Worm (Caenorhabditis elegans): Measurements from ENCODE around the gene usp-14.

usp-14 gene

ce11 chrII:14515017-14515416 is 26.5 kb upstream of the usp-14 start, which contains the start of gene K10H10.9:
Gene K10H10.9, minus strand, starts transcription at chrII:14515117.
- no peak for TF ChIP-seq flt-1 (GFP tag; IDR thresholded peaks at IDR 0.05)
- no peak for TF ChIP-seq ztf-29 (GFP tag; IDR thresholded peaks at IDR 0.05)
- TF ChIP-seq cog-1 (tag; optimal IDR thresholded peaks at IDR 0.05) = no peak
- no peak for TF ChIP-seq T22C8.4 (GFP tag; IDR thresholded peaks at IDR 0.05)
- TF ChIP-seq ref-1 (GFP tag; conservative IDR thresholded peaks at IDR 0.05) = no peak
- no peak for TF ChIP-seq klf-2 (GFP tag; conservative IDR thresholded peaks at IDR 0.05)

ce11 chrII:14511189-14511588 is 22.7 kb upstream of the usp-14 start, which contains the start of gene K10H10.13:
Gene K10H10.13, minus strand, starts transcription at chrII:14511289.
- no peak for TF ChIP-seq med-1 (GFP tag; optimal IDR thresholded peaks at IDR 0.05; ENCODE audit: insufficient read depth)
- no peak for TF ChIP-seq ref-1 (GFP tag; conservative IDR thresholded peaks at IDR 0.05)
- no peak for TF ChIP-seq cog-1 (tag; optimal IDR thresholded peaks at IDR 0.05)
- no peak for TF ChIP-seq ztf-29 (GFP tag; IDR thresholded peaks at IDR 0.05)

DNA sequence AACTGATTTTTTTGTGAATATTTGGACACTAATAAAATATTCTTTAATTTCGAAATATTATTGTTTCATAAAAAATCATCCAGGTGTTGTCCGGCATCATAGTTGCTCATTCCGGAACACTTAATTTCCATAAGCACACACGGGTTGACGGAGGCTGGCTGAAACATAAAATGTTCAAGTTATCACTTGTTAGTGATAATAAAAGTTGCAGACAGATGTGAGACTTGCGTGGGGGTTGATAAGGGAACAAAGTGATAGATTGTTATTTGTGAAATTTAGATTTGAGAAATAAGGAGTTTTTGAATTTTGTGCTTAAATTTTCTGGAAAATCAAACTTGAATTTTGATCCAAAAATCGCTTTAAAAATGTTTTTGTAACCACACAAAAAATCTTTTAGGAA is 21.7 kb upstream of the usp-14 start:
- no peak for TF ChIP-seq cog-1 (tag; optimal IDR thresholded peaks at IDR 0.05)
- TF ChIP-seq ztf-23 (GFP tag; IDR thresholded peaks at IDR 0.05) = no peak
- TF ChIP-seq T22C8.4 (GFP tag; IDR thresholded peaks at IDR 0.05) = no peak
- TF ChIP-seq ref-1 (GFP tag; conservative IDR thresholded peaks at IDR 0.05) = no peak
- no peak for TF ChIP-seq ztf-29 (GFP tag; IDR thresholded peaks at IDR 0.05)
- TF ChIP-seq klf-2 (GFP tag; conservative IDR thresholded peaks at IDR 0.05) = no peak
- no peak for TF ChIP-seq flt-1 (GFP tag; IDR thresholded peaks at IDR 0.05)
- no peak for TF ChIP-seq med-1 (GFP tag; optimal IDR thresholded peaks at IDR 0.05; ENCODE audit: insufficient read depth)
- TF ChIP-seq tab-1 (GFP tag; IDR thresholded peaks at IDR 0.05) = no peak

DNA sequence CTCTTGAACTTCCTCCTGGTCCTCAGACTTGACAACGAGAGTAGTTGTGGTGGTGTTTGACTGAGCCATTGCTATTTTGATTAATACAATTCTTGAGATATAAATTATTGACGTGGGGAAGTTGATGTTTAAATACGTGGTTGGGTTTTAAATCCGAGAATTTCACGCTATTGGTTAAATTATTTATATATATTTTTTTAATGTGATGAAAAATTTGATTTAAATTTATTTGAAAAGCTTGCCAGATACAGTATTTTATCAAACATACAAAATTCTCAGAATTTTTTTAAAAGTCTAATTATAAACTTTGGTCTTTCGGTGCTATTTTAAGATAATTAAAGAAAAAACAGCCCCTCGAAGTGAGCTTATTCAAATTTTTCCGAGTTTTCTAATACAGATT is 19.1 kb upstream of the usp-14 start, which contains the start of the genes K10H10.7 and K10H10.10:
K10H10.7 (minus strand) TSS at position 101 of the 400 bp plus-strand sequence.
K10H10.10 (plus strand) TSS at position 204 of the 400 bp plus-strand sequence.
- TF ChIP-seq T22C8.4 (GFP tag; IDR thresholded peaks at IDR 0.05) (no peak), cog-1 (tag; optimal IDR thresholded peaks at IDR 0.05) (no peak), klf-2 (GFP tag; conservative IDR thresholded peaks at IDR 0.05) (no peak), flt-1 (GFP tag; IDR thresholded peaks at IDR 0.05) (no peak), ztf-29 (GFP tag; IDR thresholded peaks at IDR 0.05) (no peak), ref-1 (GFP tag; conservative IDR thresholded peaks at IDR 0.05) (no peak), med-1 (GFP tag; optimal IDR thresholded peaks at IDR 0.05; ENCODE audit: insufficient read depth) (no peak), tab-1 (GFP tag; IDR thresholded peaks at IDR 0.05) (no peak), ztf-23 (GFP tag; IDR thresholded peaks at IDR 0.05) (no peak)

ce11 chrII:14506245-14506644 is 17.8 kb upstream of the usp-14 start, which contains the start of gene K10H10.12:
Gene K10H10.12, minus strand, starts transcription at chrII:14506345.
- TF ChIP-seq klf-2 (GFP tag; conservative IDR thresholded peaks at IDR 0.05) (no peak), med-1 (GFP tag; optimal IDR thresholded peaks at IDR 0.05; ENCODE audit: insufficient read depth) (no peak), tab-1 (GFP tag; IDR thresholded peaks at IDR 0.05) (no peak), ztf-29 (GFP tag; IDR thresholded peaks at IDR 0.05) (no peak), ztf-23 (GFP tag; IDR thresholded peaks at IDR 0.05) (no peak), cog-1 (tag; optimal IDR thresholded peaks at IDR 0.05) (no peak), flt-1 (GFP tag; IDR thresholded peaks at IDR 0.05) (no peak), ref-1 (GFP tag; conservative IDR thresholded peaks at IDR 0.05) (no peak), T22C8.4 (GFP tag; IDR thresholded peaks at IDR 0.05) (no peak)

DNA sequence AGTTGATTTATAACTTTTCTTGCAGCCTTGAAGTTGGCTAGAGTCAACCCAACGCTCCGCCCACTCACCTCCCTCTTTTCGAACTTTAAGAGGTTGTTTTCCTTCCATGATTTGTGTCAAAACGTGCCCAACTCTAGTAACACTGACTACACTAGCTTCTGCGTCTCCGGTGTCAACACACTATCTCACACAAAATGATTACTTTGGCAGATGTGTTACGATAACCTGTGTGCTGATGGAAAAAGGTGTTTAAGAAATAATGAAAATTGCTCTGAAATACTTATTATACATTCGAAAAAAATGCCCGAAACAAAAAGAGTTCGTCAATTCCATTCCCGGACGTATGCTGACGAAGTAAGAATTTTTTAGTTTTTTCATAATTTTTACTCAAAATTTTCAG is 14.5 kb upstream of the usp-14 start, which contains the start of gene K10H10.6:
K10H10.6 (plus strand) TSS at position 301 of the 400 bp plus-strand sequence.
- no peak for TF ChIP-seq ztf-29 (GFP tag; IDR thresholded peaks at IDR 0.05)
- TF ChIP-seq med-1 (GFP tag; optimal IDR thresholded peaks at IDR 0.05; ENCODE audit: insufficient read depth) = no peak
- TF ChIP-seq flt-1 (GFP tag; IDR thresholded peaks at IDR 0.05) = no peak
- no peak for TF ChIP-seq ztf-23 (GFP tag; IDR thresholded peaks at IDR 0.05)
- TF ChIP-seq tab-1 (GFP tag; IDR thresholded peaks at IDR 0.05) = no peak
- no peak for TF ChIP-seq klf-2 (GFP tag; conservative IDR thresholded peaks at IDR 0.05)
- no peak for TF ChIP-seq cog-1 (tag; optimal IDR thresholded peaks at IDR 0.05)
- no peak for TF ChIP-seq T22C8.4 (GFP tag; IDR thresholded peaks at IDR 0.05)
- TF ChIP-seq ref-1 (GFP tag; conservative IDR thresholded peaks at IDR 0.05) = no peak

- TF ChIP-seq tab-1 (GFP tag; IDR thresholded peaks at IDR 0.05) = no peak
- TF ChIP-seq flt-1 (GFP tag; IDR thresholded peaks at IDR 0.05) = no peak
- TF ChIP-seq med-1 (GFP tag; optimal IDR thresholded peaks at IDR 0.05; ENCODE audit: insufficient read depth) = no peak
- TF ChIP-seq ref-1 (GFP tag; conservative IDR thresholded peaks at IDR 0.05) = no peak
- no peak for TF ChIP-seq T22C8.4 (GFP tag; IDR thresholded peaks at IDR 0.05)
Observed at ce11 chrII:14501447-14501846, 13.0 kb upstream of the usp-14 start, which contains the start of gene K10H10.5. Gene K10H10.5, plus strand, starts transcription at chrII:14501747.

- TF ChIP-seq tab-1 (GFP tag; IDR thresholded peaks at IDR 0.05) (no peak), med-1 (GFP tag; optimal IDR thresholded peaks at IDR 0.05; ENCODE audit: insufficient read depth) (no peak), ref-1 (GFP tag; conservative IDR thresholded peaks at IDR 0.05) (no peak), ztf-29 (GFP tag; IDR thresholded peaks at IDR 0.05) (no peak), klf-2 (GFP tag; conservative IDR thresholded peaks at IDR 0.05) (no peak), ztf-23 (GFP tag; IDR thresholded peaks at IDR 0.05) (no peak), flt-1 (GFP tag; IDR thresholded peaks at IDR 0.05) (no peak), cog-1 (tag; optimal IDR thresholded peaks at IDR 0.05) (no peak), T22C8.4 (GFP tag; IDR thresholded peaks at IDR 0.05) (no peak)
Observed at ce11 chrII:14500122-14500521, 11.6 kb upstream of the usp-14 start, which contains the start of gene K10H10.4. Gene K10H10.4, plus strand, starts transcription at chrII:14500422.

ce11 chrII:14497848-14498247 is 9.4 kb upstream of the usp-14 start, which contains the start of gene dhs-8:
Gene dhs-8, plus strand, starts transcription at chrII:14498026.
- no peak for TF ChIP-seq ztf-29 (GFP tag; IDR thresholded peaks at IDR 0.05)
- no peak for TF ChIP-seq med-1 (GFP tag; optimal IDR thresholded peaks at IDR 0.05; ENCODE audit: insufficient read depth)
- TF ChIP-seq cog-1 (tag; optimal IDR thresholded peaks at IDR 0.05) = no peak
- no peak for TF ChIP-seq ref-1 (GFP tag; conservative IDR thresholded peaks at IDR 0.05)
- TF ChIP-seq ztf-23 (GFP tag; IDR thresholded peaks at IDR 0.05) = no peak
- no peak for TF ChIP-seq klf-2 (GFP tag; conservative IDR thresholded peaks at IDR 0.05)
- no peak for TF ChIP-seq T22C8.4 (GFP tag; IDR thresholded peaks at IDR 0.05)
- no peak for TF ChIP-seq flt-1 (GFP tag; IDR thresholded peaks at IDR 0.05)
- no peak for TF ChIP-seq tab-1 (GFP tag; IDR thresholded peaks at IDR 0.05)

DNA sequence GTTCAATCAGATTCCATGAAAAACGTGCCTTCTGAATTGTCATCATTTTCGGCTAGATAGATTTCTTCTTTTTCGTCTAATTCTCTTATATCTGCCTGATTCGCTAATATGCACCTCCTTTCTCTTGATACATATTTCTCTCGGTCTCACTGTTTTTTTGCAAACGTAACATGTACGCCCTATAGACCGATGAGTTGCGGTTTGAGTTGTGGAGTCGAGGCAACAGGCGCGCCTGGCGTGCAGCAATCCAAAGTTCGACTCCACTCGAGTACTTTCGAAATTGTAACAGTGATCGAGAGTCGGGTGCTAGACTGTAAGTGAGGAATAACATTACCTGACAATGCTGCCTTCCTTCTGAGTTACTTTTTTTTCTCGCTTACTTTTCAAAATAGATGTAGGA is 8.3 kb upstream of the usp-14 start:
- TF ChIP-seq cog-1 (tag; optimal IDR thresholded peaks at IDR 0.05) = peak; percentile 92
- peak; percentile 72 for TF ChIP-seq med-1 (GFP tag; optimal IDR thresholded peaks at IDR 0.05; ENCODE audit: insufficient read depth)
- TF ChIP-seq tab-1 (GFP tag; IDR thresholded peaks at IDR 0.05) = peak; percentile 92
- peak; percentile 90 for TF ChIP-seq ztf-29 (GFP tag; IDR thresholded peaks at IDR 0.05)
- peak; percentile 96 for TF ChIP-seq flt-1 (GFP tag; IDR thresholded peaks at IDR 0.05)
- peak; percentile 87 for TF ChIP-seq T22C8.4 (GFP tag; IDR thresholded peaks at IDR 0.05)
- peak; percentile 88 for TF ChIP-seq klf-2 (GFP tag; conservative IDR thresholded peaks at IDR 0.05)
- TF ChIP-seq ztf-23 (GFP tag; IDR thresholded peaks at IDR 0.05) = peak; percentile 92
- peak; percentile 82 for TF ChIP-seq ref-1 (GFP tag; conservative IDR thresholded peaks at IDR 0.05)
